Fruit fly (Drosophila melanogaster): ENCODE data around the gene CG32756.
A peak's percentile ranks its signal among the peaks of the same experiment; 100 is the strongest.

The CG32756 gene

DNA sequence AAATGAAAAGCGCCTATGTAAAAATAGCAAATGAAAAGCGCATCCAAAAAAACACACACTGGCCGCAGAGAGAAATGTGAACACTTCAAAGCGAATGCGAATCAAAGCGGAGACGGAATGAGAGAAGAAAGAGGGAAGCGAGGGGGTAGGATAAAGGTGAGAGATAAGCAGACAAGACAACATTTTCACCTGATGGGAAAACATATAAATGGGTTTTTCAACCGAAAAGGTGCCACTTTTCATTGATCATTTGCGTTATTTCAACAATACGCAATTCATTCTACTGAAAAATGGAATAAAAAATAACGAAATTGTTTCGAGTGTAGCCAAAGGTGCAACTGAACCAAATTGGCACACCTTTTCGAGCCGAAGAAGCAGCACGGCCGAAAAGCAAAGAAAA lies 31.6 kb downstream of the CG32756 start (continued):
- no peak for TF ChIP-seq Tbp (GFP tag; optimal IDR thresholded peaks at IDR 0.05)
- TF ChIP-seq gem (tag; optimal IDR thresholded peaks at IDR 0.05): peak; percentile 41
- no peak for TF ChIP-seq Lhr (GFP tag; optimal IDR thresholded peaks at IDR 0.05)
- no peak for TF ChIP-seq Lim3 (GFP tag; IDR thresholded peaks at IDR 0.05)
- no peak for TF ChIP-seq abd-A (tag; optimal IDR thresholded peaks at IDR 0.05)
- 0 out of 2 replicates have a peak, but pooled peaks have one; percentile 10 for TF ChIP-seq crol (GFP tag; IDR thresholded peaks at IDR 0.05)
- TF ChIP-seq MTF-1 (GFP tag; optimal IDR thresholded peaks at IDR 0.05; ENCODE audit: borderline replicate concordance): no peak
- TF ChIP-seq CG8089 (GFP tag; optimal IDR thresholded peaks at IDR 0.05): no peak
- TF ChIP-seq CG2120 (GFP tag; optimal IDR thresholded peaks at IDR 0.05): peak; percentile 22
- no peak for TF ChIP-seq gt (GFP tag; IDR thresholded peaks at IDR 0.05)
- no peak for TF ChIP-seq eyg (GFP tag; optimal IDR thresholded peaks at IDR 0.05)
- TF ChIP-seq jing (GFP tag; optimal IDR thresholded peaks at IDR 0.05): no peak
- TF ChIP-seq Ada2b (GFP tag; IDR thresholded peaks at IDR 0.05): 0 out of 2 replicates have a peak, but pooled peaks have one; percentile 4
- TF ChIP-seq CG8281 (tag; optimal IDR thresholded peaks at IDR 0.05): no peak
- TF ChIP-seq row (GFP tag; IDR thresholded peaks at IDR 0.05): peak; percentile 35; the same call in 1 of the 3 replicates
- no peak for TF ChIP-seq CG3281 (GFP tag; optimal IDR thresholded peaks at IDR 0.05)
- 0 out of 2 replicates have a peak, but pooled peaks have one; percentile 32 for TF ChIP-seq CG32532 (GFP tag; IDR thresholded peaks at IDR 0.05)
- TF ChIP-seq lola (GFP tag; optimal IDR thresholded peaks at IDR 0.05): no peak
- TF ChIP-seq sc (optimal IDR thresholded peaks at IDR 0.05): no peak
- no peak for TF ChIP-seq sc (GFP tag; optimal IDR thresholded peaks at IDR 0.05)
- no peak for TF ChIP-seq Dref (GFP tag; IDR thresholded peaks at IDR 0.05)
- TF ChIP-seq lmd (GFP tag; IDR thresholded peaks at IDR 0.05): peak; percentile 16; the same call in 1 of the 2 replicates
- TF ChIP-seq jigr1 (GFP tag; IDR thresholded peaks at IDR 0.05): no peak
- TF ChIP-seq Atf3 (GFP tag; optimal IDR thresholded peaks at IDR 0.05): no peak
- TF ChIP-seq chif (GFP tag; optimal IDR thresholded peaks at IDR 0.05): no peak
- no peak for TF ChIP-seq tll (GFP tag; optimal IDR thresholded peaks at IDR 0.05)
- TF ChIP-seq Ets65A (GFP tag): no peak
- no peak for TF ChIP-seq peb (GFP tag; IDR thresholded peaks at IDR 0.05)
- TF ChIP-seq CG17359 (tag; optimal IDR thresholded peaks at IDR 0.05): no peak
- TF ChIP-seq BEAF-32 (GFP tag; optimal IDR thresholded peaks at IDR 0.05): no peak
- TF ChIP-seq run (tag; optimal IDR thresholded peaks at IDR 0.05): no peak
- TF ChIP-seq al (GFP tag; IDR thresholded peaks at IDR 0.05): 0 out of 2 replicates have a peak, but pooled peaks have one; percentile 10
- TF ChIP-seq E2f2 (GFP tag; IDR thresholded peaks at IDR 0.05): no peak
- TF ChIP-seq dm (GFP tag; optimal IDR thresholded peaks at IDR 0.05): no peak
- no peak for TF ChIP-seq CG8290 (GFP tag; optimal IDR thresholded peaks at IDR 0.05)
- TF ChIP-seq CG8290 (tag; optimal IDR thresholded peaks at IDR 0.05): peak in 1 of 2 experiments; percentile 16
- TF ChIP-seq onecut (GFP tag; IDR thresholded peaks at IDR 0.05): no peak
- TF ChIP-seq CG15269 (tag; optimal IDR thresholded peaks at IDR 0.05): no peak
- TF ChIP-seq ara (GFP tag; IDR thresholded peaks at IDR 0.05): no peak
- no peak for TF ChIP-seq Hr78 (GFP tag; optimal IDR thresholded peaks at IDR 0.05)
- TF ChIP-seq wor (GFP tag; IDR thresholded peaks at IDR 0.05): no peak
- TF ChIP-seq CG42726 (GFP tag; IDR thresholded peaks at IDR 0.05; ENCODE audit: partially characterized antibody): no peak
- no peak for TF ChIP-seq Stat92E (GFP tag; optimal IDR thresholded peaks at IDR 0.05)
- TF ChIP-seq CG6272 (GFP tag; IDR thresholded peaks at IDR 0.05): no peak
- TF ChIP-seq Xbp1 (GFP tag; optimal IDR thresholded peaks at IDR 0.05): no peak
- TF ChIP-seq CG10565 (GFP tag; optimal IDR thresholded peaks at IDR 0.05): no peak
- TF ChIP-seq CG15479 (GFP tag; optimal IDR thresholded peaks at IDR 0.05): no peak
- peak; percentile 22 for TF ChIP-seq CG7839 (tag; optimal IDR thresholded peaks at IDR 0.05)
- TF ChIP-seq bsh (GFP tag; optimal IDR thresholded peaks at IDR 0.05): no peak
- TF ChIP-seq Hr3 (GFP tag; optimal IDR thresholded peaks at IDR 0.05): no peak
- peak; percentile 41; the same call in 1 of the 3 replicates for TF ChIP-seq dysf (GFP tag; IDR thresholded peaks at IDR 0.05)
